Fruit fly (Drosophila melanogaster) whole organism, embryonic: ENCODE measurements around the gene RASSF8.

Experiments
- CG10431 ChIP-seq: fragments of 200-800 bp; sonication (Bioruptor generic); optimal IDR thresholded peaks from 3 replicates; lab custom pipeline; 2018; ENCODE audit warnings: missing biosample characterization, mild to moderate bottlenecking, missing genetic modification characterization
- CG10565 ChIP-seq: fragments of 200-800 bp; sonication (Bioruptor generic); optimal IDR thresholded peaks from 3 replicates; lab custom pipeline; 2016; ENCODE audit warnings: missing biosample characterization, mild to moderate bottlenecking, missing genetic modification characterization
- CG11504 ChIP-seq: fragments of 200-800 bp; sonication (Bioruptor generic); optimal IDR thresholded peaks from 3 replicates; lab custom pipeline; 2019; ENCODE audit warnings: missing biosample characterization, mild to moderate bottlenecking, missing genetic modification characterization, moderate library complexity
- CG12391 ChIP-seq: fragments of 200-800 bp; sonication (Bioruptor generic); optimal IDR thresholded peaks from 3 replicates; lab custom pipeline; 2018; ENCODE audit warnings: missing biosample characterization, mild to moderate bottlenecking, missing genetic modification characterization, moderate library complexity
- CG13287 ChIP-seq: fragments of 200-800 bp; sonication (Bioruptor generic); IDR thresholded peaks from 2 replicates; pipeline ENCODE4 v1.3.6; 2022; ENCODE audit warnings: missing biosample characterization, missing genetic modification characterization; ENCODE audit not compliant: partially characterized antibody
- CG2129 ChIP-seq: fragments of 200-800 bp; sonication (Bioruptor generic); IDR thresholded peaks from 2 replicates; pipeline ENCODE4 v1.3.6; 2022; ENCODE audit warnings: missing biosample characterization, missing genetic modification characterization; ENCODE audit not compliant: partially characterized antibody
- CG2199 ChIP-seq: fragments of 200-800 bp; sonication (Bioruptor generic); IDR thresholded peaks from 3 replicates; pipeline ENCODE4 v1.3.6; 2022; ENCODE audit warnings: missing biosample characterization, missing genetic modification characterization
- CG2678 ChIP-seq: fragments of 200-800 bp; sonication (Bioruptor generic); optimal IDR thresholded peaks from 3 replicates; lab custom pipeline; 2019; ENCODE audit warnings: missing biosample characterization, mild to moderate bottlenecking, missing genetic modification characterization, moderate library complexity
- CG2712 ChIP-seq: fragments of 200-800 bp; optimal IDR thresholded peaks from 3 replicates; lab custom pipeline; 2019; ENCODE audit warnings: missing biosample characterization, mild to moderate bottlenecking, missing genetic modification characterization, moderate library complexity
- CG30431 ChIP-seq: fragments of 200-800 bp; sonication (Bioruptor generic); optimal IDR thresholded peaks from 2 replicates; lab custom pipeline; 2017; ENCODE audit warnings: missing biosample characterization, missing genetic modification characterization
- CG3065 ChIP-seq: fragments of 200-800 bp; sonication (Bioruptor generic); optimal IDR thresholded peaks from 2 replicates; lab custom pipeline; 2016; ENCODE audit warnings: missing biosample characterization, missing genetic modification characterization
- CG4617 ChIP-seq: fragments of 200-800 bp; sonication (Bioruptor generic); optimal IDR thresholded peaks from 3 replicates; lab custom pipeline; 2016; ENCODE audit warnings: missing biosample characterization, missing genetic modification characterization, borderline replicate concordance
- CG4730 ChIP-seq: fragments of 200-800 bp; sonication (Bioruptor generic); IDR thresholded peaks from 2 replicates; pipeline ENCODE4 v1.3.6; 2022; ENCODE audit warnings: missing biosample characterization, missing genetic modification characterization
- CG5245 ChIP-seq: fragments of 200-800 bp; sonication (Bioruptor generic); optimal IDR thresholded peaks from 3 replicates; lab custom pipeline; 2016; ENCODE audit warnings: missing biosample characterization, missing genetic modification characterization
- CG7987 ChIP-seq: fragments of 200-800 bp; sonication (Bioruptor generic); optimal IDR thresholded peaks from 2 replicates; lab custom pipeline; 2018; ENCODE audit warnings: missing biosample characterization, mild to moderate bottlenecking, missing genetic modification characterization, moderate library complexity
- CG8388 ChIP-seq: fragments of 200-800 bp; sonication (Bioruptor generic); optimal IDR thresholded peaks from 2 replicates; lab custom pipeline; 2019; ENCODE audit warnings: missing biosample characterization, mild to moderate bottlenecking, missing genetic modification characterization, moderate library complexity
- CG9932 ChIP-seq: fragments of 200-800 bp; sonication (Bioruptor generic); IDR thresholded peaks from 2 replicates; pipeline ENCODE4 v1.3.6; 2022; ENCODE audit warnings: missing biosample characterization, missing genetic modification characterization
- D19A ChIP-seq: fragments of 200-800 bp; optimal IDR thresholded peaks from 3 replicates; lab custom pipeline; 2019; ENCODE audit warnings: missing biosample characterization, mild to moderate bottlenecking, missing genetic modification characterization, moderate library complexity
- Dek ChIP-seq: fragments of 200-800 bp; sonication (Bioruptor generic); optimal IDR thresholded peaks from 3 replicates; lab custom pipeline; 2019; ENCODE audit warnings: missing biosample characterization, mild to moderate bottlenecking, missing genetic modification characterization, moderate library complexity
- Ets65A ChIP-seq: fragments of 200-800 bp; sonication (Bioruptor generic); peaks from one replicate; lab custom pipeline; 2016; ENCODE audit warnings: missing biosample characterization, missing genetic modification characterization
- H2.0 ChIP-seq: fragments of 200-800 bp; sonication (Bioruptor generic); IDR thresholded peaks from 2 replicates; pipeline ENCODE4 v1.3.6; 2022; ENCODE audit warnings: missing biosample characterization, missing genetic modification characterization
- Scr ChIP-seq: fragments of 200-800 bp; sonication (Bioruptor generic); IDR thresholded peaks from 2 replicates; pipeline ENCODE4 v1.3.6; 2022; ENCODE audit warnings: missing biosample characterization, missing genetic modification characterization; ENCODE audit not compliant: partially characterized antibody
- Sry-β ChIP-seq: fragments of 200-800 bp; sonication (Bioruptor generic); optimal IDR thresholded peaks from 2 replicates; lab custom pipeline; 2018; ENCODE audit warnings: missing biosample characterization, mild to moderate bottlenecking, missing genetic modification characterization, moderate library complexity
- bbx ChIP-seq: fragments of 200-800 bp; sonication (Bioruptor generic); IDR thresholded peaks from 2 replicates; pipeline ENCODE4 v1.3.6; 2022; ENCODE audit warnings: missing biosample characterization, missing genetic modification characterization; ENCODE audit not compliant: partially characterized antibody
- corto ChIP-seq: fragments of 200-800 bp; sonication (Bioruptor generic); optimal IDR thresholded peaks from 2 replicates; lab custom pipeline; 2016; ENCODE audit warnings: missing biosample characterization, mild to moderate bottlenecking, missing genetic modification characterization, moderate library complexity
- dan ChIP-seq: fragments of 200-800 bp; sonication (Bioruptor generic); IDR thresholded peaks from 2 replicates; pipeline ENCODE4 v1.3.6; 2022; ENCODE audit warnings: missing biosample characterization, missing genetic modification characterization
- dysf ChIP-seq: fragments of 200-800 bp; sonication (Bioruptor generic); IDR thresholded peaks from 3 replicates; pipeline ENCODE4 v1.3.6; 2022; ENCODE audit warnings: missing biosample characterization, missing genetic modification characterization
- fd102C ChIP-seq: fragments of 200-800 bp; sonication (Bioruptor generic); optimal IDR thresholded peaks from 2 replicates; lab custom pipeline; 2018; ENCODE audit warnings: missing biosample characterization, mild to moderate bottlenecking, missing genetic modification characterization, moderate library complexity
- fd64A ChIP-seq: fragments of 200-800 bp; sonication (Bioruptor generic); optimal IDR thresholded peaks from 3 replicates; lab custom pipeline; 2018; ENCODE audit warnings: missing biosample characterization, mild to moderate bottlenecking, missing genetic modification characterization
- gsb-n ChIP-seq: fragments of 200-800 bp; sonication (Bioruptor generic); optimal IDR thresholded peaks from 3 replicates; lab custom pipeline; 2018; ENCODE audit warnings: missing biosample characterization, mild to moderate bottlenecking, missing genetic modification characterization
- h ChIP-seq: fragments of >200 bp; optimal IDR thresholded peaks from 2 replicates; lab custom pipeline; 2017
- ham ChIP-seq: fragments of 200-800 bp; sonication (Bioruptor generic); IDR thresholded peaks from 2 replicates; pipeline ENCODE4 v1.3.6; 2022; ENCODE audit warnings: missing biosample characterization, missing genetic modification characterization
- hbn ChIP-seq: fragments of 200-800 bp; sonication (Bioruptor generic); IDR thresholded peaks from 2 replicates; pipeline ENCODE4 v1.3.6; 2022; ENCODE audit warnings: missing biosample characterization, missing genetic modification characterization; ENCODE audit not compliant: partially characterized antibody
- insv ChIP-seq, 2 experiments: fragments of 200-800 bp; sonication (Bioruptor generic); optimal IDR thresholded peaks; 3 replicates each; lab custom pipeline; 2016 to 2018; ENCODE audit warnings: missing biosample characterization in 2 of 2, missing genetic modification characterization in 2 of 2
- kni ChIP-seq: fragments of 200-800 bp; sonication (Bioruptor generic); optimal IDR thresholded peaks from 3 replicates; lab custom pipeline; 2017; ENCODE audit warnings: mild to moderate bottlenecking, missing biosample characterization, missing genetic modification reagents, missing genetic modification characterization
- knrl ChIP-seq: fragments of 200-800 bp; sonication (Bioruptor generic); IDR thresholded peaks from 3 replicates; pipeline ENCODE4 v1.3.6; 2022; ENCODE audit warnings: missing biosample characterization, missing genetic modification characterization; ENCODE audit not compliant: partially characterized antibody
- lbe ChIP-seq: fragments of 200-800 bp; sonication (Bioruptor generic); optimal IDR thresholded peaks from 2 replicates; lab custom pipeline; 2016; ENCODE audit warnings: missing biosample characterization, mild to moderate bottlenecking, missing genetic modification characterization
- lilli ChIP-seq: fragments of 200-800 bp; sonication (Bioruptor generic); optimal IDR thresholded peaks from 3 replicates; lab custom pipeline; 2016; ENCODE audit warnings: missing biosample characterization, missing genetic modification characterization
- mld ChIP-seq: fragments of 200-800 bp; sonication (Bioruptor generic); IDR thresholded peaks from 3 replicates; pipeline ENCODE4 v1.3.6; 2022; ENCODE audit warnings: missing biosample characterization, missing genetic modification characterization; ENCODE audit not compliant: partially characterized antibody
- nom ChIP-seq: fragments of 200-800 bp; sonication (Bioruptor generic); optimal IDR thresholded peaks from 2 replicates; lab custom pipeline; 2017; ENCODE audit warnings: missing biosample characterization, missing genetic modification characterization, mild to moderate bottlenecking, moderate library complexity, missing genetic modification reagents
- pros ChIP-seq: fragments of 200-800 bp; sonication (Bioruptor generic); optimal IDR thresholded peaks from 3 replicates; lab custom pipeline; 2019; ENCODE audit warnings: missing biosample characterization, mild to moderate bottlenecking, missing genetic modification characterization, moderate library complexity
- salm ChIP-seq: fragments of 200-800 bp; sonication (Bioruptor generic); optimal IDR thresholded peaks from 2 replicates; lab custom pipeline; 2018; ENCODE audit warnings: missing biosample characterization, mild to moderate bottlenecking, missing genetic modification characterization
- sens ChIP-seq: fragments of 200-800 bp; sonication (Bioruptor generic); peaks from one replicate; lab custom pipeline; 2016; ENCODE audit warnings: missing biosample characterization, missing genetic modification characterization

The RASSF8 gene

dm6 chr3R:25631079-25631478, 30.5 kb upstream of the RASSF8 start (continued):
- TF ChIP-seq kni (GFP tag; lab: Kevin White, UChicago) (peak; percentile 20), ham (no peak), fd102C (GFP tag; lab: Kevin White, UChicago) (no peak), CG2129 (no peak), mld (GFP tag; lab: Robert Waterston, UW) (no peak), hbn (GFP tag; lab: Robert Waterston, UW) (no peak), bbx (GFP tag; lab: Robert Waterston, UW) (no peak), CG10431 (GFP tag; lab: Kevin White, UChicago) (peak; percentile 23), CG11504 (tag; lab: Kevin White, UChicago) (peak; percentile 76), CG9932 (GFP tag; lab: Robert Waterston, UW) (peak; percentile 56), salm (tag; lab: Kevin White, UChicago) (peak; percentile 1), CG2678 (peak; percentile 78), insv (GFP tag; optimal IDR thresholded peaks at IDR 0.05; lab: Kevin White, UChicago) (no peak), Sry-β (GFP tag; lab: Kevin White, UChicago) (no peak), CG13287 (GFP tag; lab: Robert Waterston, UW) (no peak), dysf (peak; percentile 81), D19A (tag; lab: Kevin White, UChicago) (peak; percentile 58), gsb-n (peak; percentile 41), dan (GFP tag; lab: Robert Waterston, UW) (no peak), CG12391 (tag; lab: Kevin White, UChicago) (peak; percentile 66), CG8388 (peak; percentile 59), CG30431 (GFP tag; lab: Kevin White, UChicago) (peak; percentile 52), pros (GFP tag; lab: Kevin White, UChicago) (peak; percentile 91), CG10565 (GFP tag; lab: Kevin White, UChicago) (no peak), H2.0 (GFP tag; lab: Robert Waterston, UW) (peak; percentile 70), CG4730 (GFP tag; lab: Robert Waterston, UW) (peak; percentile 53), fd64A (GFP tag; lab: Kevin White, UChicago) (peak; percentile 13), CG7987 (GFP tag; lab: Kevin White, UChicago) (no peak), knrl (GFP tag; lab: Robert Waterston, UW) (no peak), CG3065 (GFP tag; lab: Kevin White, UChicago) (no peak), lilli (GFP tag; lab: Kevin White, UChicago) (peak; percentile 46), sens (peak; percentile 95), nom (GFP tag; lab: Kevin White, UChicago) (no peak), CG2199 (GFP tag; lab: Robert Waterston, UW) (no peak), Scr (GFP tag; lab: Robert Waterston, UW) (no peak), CG2712 (tag; lab: Kevin White, UChicago) (peak; percentile 77), h (lab: Kevin White, UChicago) (no peak)

dm6 chr3R:25633865-25634460, 27.6 kb upstream of the RASSF8 start:
- TF ChIP-seq Dek = no peak
- TF ChIP-seq CG4617 = no peak
- TF ChIP-seq CG5245 (GFP tag; lab: Kevin White, UChicago) = no peak
- peak; percentile 2 for TF ChIP-seq Ets65A (GFP tag; lab: Kevin White, UChicago)
- TF ChIP-seq corto (GFP tag; lab: Kevin White, UChicago) = peak; percentile 83
- peak; percentile 60 for TF ChIP-seq lbe (GFP tag; lab: Kevin White, UChicago)
